Worm (Caenorhabditis elegans): ENCODE results near the gene ZK666.12.

DNA sequence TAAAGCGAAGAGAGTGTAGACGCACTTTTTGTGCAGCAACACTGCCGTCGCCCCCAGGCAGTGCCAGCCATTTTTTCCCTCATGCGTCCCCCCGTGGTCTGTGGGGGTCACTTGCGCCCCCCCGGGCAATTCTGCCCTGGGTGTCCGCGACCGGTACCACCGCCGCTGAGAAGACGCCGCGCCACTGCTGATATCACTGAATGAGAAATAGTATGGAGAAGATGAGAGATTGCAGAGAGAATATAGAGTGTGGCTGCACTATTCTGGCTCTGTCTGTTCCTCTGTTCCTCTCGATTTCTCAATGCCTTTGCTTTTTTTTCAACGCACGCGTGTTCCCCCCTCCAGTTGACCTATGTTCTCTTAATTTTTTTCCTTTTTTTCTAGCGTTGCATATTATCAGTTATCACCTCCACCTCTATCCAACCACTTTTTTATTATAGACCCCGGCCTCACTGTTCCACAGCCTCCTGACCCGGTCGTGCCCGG is 31.7 kb downstream of the ZK666.12 start, which contains the start of gene mab-10:
- TF ChIP-seq tbx-11 (GFP tag; IDR thresholded peaks at IDR 0.05) (no peak), ceh-36 (tag; optimal IDR thresholded peaks at IDR 0.05) (no peak), tbx-37 (GFP tag; conservative IDR thresholded peaks at IDR 0.05) (no peak), flt-1 (GFP tag; IDR thresholded peaks at IDR 0.05) (no peak), ceh-13 (GFP tag; optimal IDR thresholded peaks at IDR 0.05) (no peak), hmg-4 (GFP tag; optimal IDR thresholded peaks at IDR 0.05) (no peak)
